Fruit fly (Drosophila melanogaster) S2 (cell line): Measurements from ENCODE around the gene Eig71Ea.

Source experiments
- CG8478 ChIP-seq: fragments of >200 bp; optimal IDR thresholded peaks from 2 replicates; lab custom pipeline; 2018
- CTCF ChIP-seq, 2 experiments: fragments of >200 bp; optimal IDR thresholded peaks; 2 replicates each; lab custom pipeline; 2018

The Eig71Ea gene

DNA sequence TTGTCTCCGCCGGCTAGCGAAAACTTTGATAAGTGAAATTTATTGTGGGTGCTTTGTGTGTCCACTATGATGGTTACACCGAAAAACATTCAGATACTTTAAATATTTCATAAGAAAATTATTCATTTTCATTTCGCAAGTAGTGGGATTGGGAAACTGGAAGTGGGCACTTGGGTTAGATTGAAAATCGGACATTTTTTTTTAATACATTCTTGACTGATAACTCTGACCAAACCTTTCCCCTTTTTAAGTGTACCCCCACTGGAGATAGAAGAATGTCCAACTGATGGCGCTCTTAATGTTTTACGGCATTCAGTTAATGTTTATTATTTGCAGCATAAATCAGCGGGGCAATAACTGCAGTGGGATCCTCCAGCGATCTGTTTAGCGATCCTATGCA lies 28.2 kb upstream of the Eig71Ea start:
- no peak for TF ChIP-seq CTCF (optimal IDR thresholded peaks at IDR 0.05; lab: Kevin White, UChicago)
- no peak for TF ChIP-seq CG8478 (lab: Kevin White, UChicago)

DNA sequence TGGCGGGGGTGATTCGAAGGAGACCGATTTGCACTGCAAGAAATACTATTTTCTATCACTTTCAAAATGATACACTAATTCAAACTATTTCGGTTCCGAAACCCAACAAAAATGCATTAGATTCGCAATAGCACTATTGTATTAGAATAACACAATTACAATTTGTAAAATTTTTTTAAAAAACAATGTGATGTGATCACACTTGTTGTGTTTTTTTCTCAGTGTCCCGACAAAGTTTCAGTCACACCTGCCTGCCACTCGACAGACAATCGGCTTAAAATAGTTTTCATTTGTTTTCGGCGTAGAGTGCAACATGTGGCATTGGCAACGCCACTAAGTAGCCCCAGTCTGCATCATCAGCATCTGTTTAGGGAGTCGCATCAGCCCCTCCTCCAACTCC lies 25.6 kb upstream of the Eig71Ea start:
- TF ChIP-seq CG8478 (lab: Kevin White, UChicago) (no peak), CTCF (optimal IDR thresholded peaks at IDR 0.05; lab: Kevin White, UChicago) (no peak)

DNA sequence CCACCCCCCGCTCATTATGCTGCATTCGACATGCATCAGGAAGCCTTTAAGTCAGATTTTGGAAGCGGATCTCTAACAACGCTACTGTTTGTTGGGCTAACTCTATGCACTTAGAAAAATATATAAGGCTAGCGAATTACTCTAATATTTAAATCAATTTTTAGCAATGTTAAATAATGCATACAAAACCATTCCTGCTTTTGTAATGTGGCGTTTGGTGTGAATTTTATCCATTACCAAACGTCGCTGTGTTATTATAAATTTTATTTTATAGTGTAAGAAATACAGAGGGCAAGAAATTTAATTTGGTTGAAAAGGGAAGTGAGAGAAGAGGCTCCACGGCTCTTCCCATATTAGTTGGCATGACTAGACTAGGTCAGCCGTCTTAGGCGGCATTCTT lies 23.3 kb upstream of the Eig71Ea start:
- TF ChIP-seq CTCF (optimal IDR thresholded peaks at IDR 0.05; lab: Kevin White, UChicago) (no peak), CG8478 (lab: Kevin White, UChicago) (no peak)

DNA sequence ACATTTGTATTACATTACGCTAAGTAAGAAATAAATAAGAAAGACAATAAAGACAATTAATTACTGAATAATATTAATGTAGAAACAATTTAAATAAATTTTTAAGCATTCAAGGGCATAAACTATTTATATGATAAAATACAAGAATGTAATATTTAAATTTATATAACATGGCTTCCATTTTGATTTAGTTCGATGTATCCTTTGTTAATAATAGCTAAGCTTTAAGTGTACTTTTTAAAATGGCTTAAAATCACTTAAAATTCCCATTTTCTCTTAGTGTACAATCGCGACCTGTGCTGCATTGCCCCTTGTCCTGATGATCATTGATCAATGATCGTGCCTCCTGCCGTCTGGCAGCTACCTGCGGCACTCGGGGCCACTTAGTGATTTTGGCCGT lies 21.0 kb upstream of the Eig71Ea start:
- TF ChIP-seq CG8478 (lab: Kevin White, UChicago): no peak
- no peak for TF ChIP-seq CTCF (optimal IDR thresholded peaks at IDR 0.05; lab: Kevin White, UChicago)

DNA sequence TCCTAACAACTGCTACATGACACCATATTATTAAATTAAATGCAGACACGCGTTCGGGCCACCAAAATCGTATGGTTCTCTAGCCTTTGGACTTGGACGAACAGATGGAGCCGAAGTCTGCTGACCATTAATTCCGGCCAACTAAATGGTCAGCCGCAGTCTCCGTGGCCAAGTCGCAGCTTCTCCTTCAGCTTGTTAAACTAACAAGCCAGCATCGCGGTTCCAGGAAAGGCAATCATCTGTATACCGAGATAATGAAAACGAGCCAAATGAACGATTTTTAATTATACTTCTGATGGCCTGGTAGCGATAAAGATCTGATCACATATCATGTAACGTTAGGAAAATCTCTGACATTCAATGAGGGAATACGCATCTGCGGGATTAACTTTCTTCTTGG lies 20.5 kb upstream of the Eig71Ea start:
- no peak for TF ChIP-seq CTCF (optimal IDR thresholded peaks at IDR 0.05; lab: Kevin White, UChicago)
- TF ChIP-seq CG8478 (lab: Kevin White, UChicago): no peak

DNA sequence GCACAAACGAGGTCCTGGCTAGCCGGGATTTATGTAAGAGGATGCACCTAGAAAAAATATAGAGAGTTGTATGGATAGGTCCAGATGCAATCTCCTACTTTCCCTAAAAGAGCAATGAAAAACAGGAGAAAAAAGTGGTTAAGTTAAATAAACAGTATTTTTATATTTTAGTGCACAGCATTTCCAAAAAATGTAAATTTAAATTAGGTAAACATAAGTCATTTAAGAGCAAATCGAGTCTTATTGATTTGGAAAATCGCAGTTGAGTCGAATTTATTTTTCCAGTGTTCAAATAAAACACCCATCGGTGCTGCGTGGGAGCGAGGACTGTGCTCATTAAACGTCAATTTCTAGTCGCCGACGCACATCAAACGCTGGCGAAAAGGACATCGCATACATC lies 16.3 kb upstream of the Eig71Ea start:
- TF ChIP-seq CTCF (optimal IDR thresholded peaks at IDR 0.05; lab: Kevin White, UChicago) (no peak), CG8478 (lab: Kevin White, UChicago) (no peak)

DNA sequence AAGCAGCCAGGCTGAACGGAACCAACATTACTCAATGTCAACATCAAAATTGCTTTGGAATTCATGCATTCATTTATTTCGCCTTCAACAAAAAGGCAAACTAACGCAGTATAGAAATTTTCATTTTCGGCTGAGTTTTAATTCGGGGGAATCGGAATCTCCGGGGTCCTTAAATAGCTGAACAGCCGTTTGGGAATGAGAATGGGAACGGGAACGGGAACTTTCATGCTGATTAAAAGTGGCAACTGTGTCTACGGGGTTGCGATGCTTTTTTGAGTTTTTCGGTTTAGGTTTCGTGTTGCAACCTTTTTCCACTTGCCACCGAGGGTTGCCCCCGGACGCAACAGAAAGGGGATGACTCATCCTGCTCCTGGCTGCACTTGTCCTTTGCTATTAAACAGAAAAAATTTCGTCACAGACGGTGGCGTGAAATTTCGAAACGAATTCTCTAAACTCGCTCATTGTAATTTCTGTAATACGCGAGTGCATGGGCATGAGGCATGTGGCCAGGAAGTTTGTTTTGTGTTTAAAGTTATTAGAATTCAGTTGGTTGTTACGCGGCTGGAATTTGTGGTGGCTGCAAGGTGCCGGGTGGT lies 14.8 kb upstream of the Eig71Ea start:
- no peak for TF ChIP-seq CG8478 (lab: Kevin White, UChicago)
- no peak for TF ChIP-seq CTCF (optimal IDR thresholded peaks at IDR 0.05; lab: Kevin White, UChicago)

DNA sequence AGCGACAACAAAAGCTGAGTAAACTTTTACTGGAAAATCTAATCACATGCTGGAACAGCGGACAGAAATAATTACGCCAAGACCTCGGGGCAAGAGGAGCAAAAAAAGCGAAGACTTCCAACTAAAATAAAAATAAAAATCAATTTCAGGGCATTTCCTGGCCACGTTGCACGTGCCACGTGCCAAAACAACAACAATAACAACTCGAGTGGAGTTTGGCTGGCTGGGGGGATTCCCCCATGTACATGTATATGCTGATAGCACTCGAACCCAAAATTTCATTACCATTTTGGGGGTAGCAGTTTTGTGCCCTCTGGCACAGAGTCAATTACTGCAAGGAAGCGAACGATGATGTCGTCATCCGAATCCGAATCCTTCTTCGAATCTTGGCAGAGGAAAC lies 13.0 kb upstream of the Eig71Ea start:
- TF ChIP-seq CTCF (optimal IDR thresholded peaks at IDR 0.05; lab: Kevin White, UChicago): no peak
- TF ChIP-seq CG8478 (lab: Kevin White, UChicago): no peak

DNA sequence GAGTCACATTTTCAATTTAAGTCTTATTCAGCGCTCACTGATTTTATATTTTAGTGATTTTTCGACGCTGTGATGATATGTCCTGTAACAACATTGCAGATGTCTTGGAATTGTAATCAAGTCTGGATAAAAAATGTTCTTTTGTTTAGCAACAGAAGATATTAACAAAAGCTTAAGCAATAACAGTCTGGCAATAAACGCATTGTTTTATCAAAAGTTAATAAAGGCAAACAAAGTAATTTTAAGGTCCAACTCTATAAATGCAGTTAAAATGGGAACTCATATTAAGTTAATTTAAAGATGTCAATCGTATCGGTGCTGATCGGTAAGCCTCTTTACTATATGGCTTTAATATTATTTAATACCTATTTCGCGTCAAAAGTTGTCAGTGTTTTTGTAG lies 12.1 kb upstream of the Eig71Ea start, which contains the start of gene CG43082:
CG43082 (plus strand) TSS at position 301 of the 400 bp plus-strand sequence.
- TF ChIP-seq CTCF (optimal IDR thresholded peaks at IDR 0.05; lab: Kevin White, UChicago): no peak
- TF ChIP-seq CG8478 (lab: Kevin White, UChicago): no peak

DNA sequence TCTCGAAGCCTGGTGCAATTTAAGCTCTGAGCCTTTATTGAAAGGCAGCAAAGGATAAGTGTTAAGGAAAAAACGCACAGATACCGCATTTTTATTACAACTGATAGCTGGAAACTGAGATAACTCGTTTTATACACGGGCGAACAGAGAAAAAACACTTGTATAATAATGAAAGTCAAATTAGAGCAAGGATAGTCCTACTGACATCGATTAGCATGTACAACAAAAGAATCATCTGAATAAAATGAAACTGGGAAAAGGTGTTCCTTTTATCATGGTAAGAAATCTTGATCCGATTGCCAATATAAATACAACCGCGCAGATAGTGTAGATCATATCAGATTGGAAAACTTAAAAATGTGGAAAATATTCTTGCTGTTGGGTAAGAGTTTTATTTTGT lies 11.5 kb upstream of the Eig71Ea start, which contains the start of the genes Eig71Ej and Eig71Ek:
Eig71Ej (minus strand) TSS at position 101 of the 400 bp plus-strand sequence.
Eig71Ek (plus strand) TSS at position 334 of the 400 bp plus-strand sequence.
- no peak for TF ChIP-seq CTCF (optimal IDR thresholded peaks at IDR 0.05; lab: Kevin White, UChicago)
- TF ChIP-seq CG8478 (lab: Kevin White, UChicago): no peak

DNA sequence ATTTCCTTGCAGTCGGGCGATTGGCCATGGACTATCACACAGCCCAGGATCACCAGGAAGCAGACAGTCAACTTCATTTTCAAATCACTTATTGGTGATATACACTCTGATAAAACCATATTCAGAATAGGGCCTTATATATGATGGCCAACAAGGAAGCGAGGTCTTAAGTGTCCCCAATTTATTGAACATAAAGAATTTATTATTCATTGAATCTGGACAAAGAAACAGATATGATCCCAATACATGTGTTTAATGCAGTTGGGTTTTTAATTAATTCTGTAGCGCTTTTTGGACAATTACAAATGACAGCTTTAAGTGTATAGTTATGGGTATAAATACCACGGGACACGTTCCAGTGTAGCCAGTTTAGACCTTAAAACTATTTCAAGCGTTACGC lies 9.9 kb upstream of the Eig71Ea start, which contains the start of the genes Eig71Eh and Eig71Ei:
Eig71Eh (minus strand) TSS at position 101 of the 400 bp plus-strand sequence.
Eig71Ei (plus strand) TSS at position 367 of the 400 bp plus-strand sequence.
- TF ChIP-seq CG8478 (lab: Kevin White, UChicago): no peak
- TF ChIP-seq CTCF (optimal IDR thresholded peaks at IDR 0.05; lab: Kevin White, UChicago): no peak

DNA sequence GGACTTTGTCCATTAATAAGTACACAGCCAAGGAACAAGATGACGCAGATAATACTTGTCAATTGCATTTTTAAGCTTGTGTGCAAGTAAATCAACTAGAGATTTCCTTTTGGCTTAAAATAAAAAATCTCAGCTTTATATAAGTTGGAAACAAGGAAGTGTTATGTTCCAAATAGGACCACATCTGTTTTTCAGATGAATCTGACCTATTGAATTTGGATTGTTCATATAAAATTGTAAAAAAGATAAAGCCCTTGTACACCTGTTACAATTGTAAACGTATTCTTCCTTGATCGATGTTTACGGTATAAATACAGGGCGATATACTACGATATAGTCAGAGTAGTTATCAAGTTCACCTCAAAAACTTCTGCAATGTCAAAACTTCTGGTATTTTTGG lies 7.8 kb upstream of the Eig71Ea start, which contains the start of the genes Eig71Ef and Eig71Eg:
Eig71Ef (minus strand) TSS at position 101 of the 400 bp plus-strand sequence.
Eig71Eg (plus strand) TSS at position 339 of the 400 bp plus-strand sequence.
- TF ChIP-seq CG8478 (lab: Kevin White, UChicago) (no peak), CTCF (optimal IDR thresholded peaks at IDR 0.05; lab: Kevin White, UChicago) (no peak)

DNA sequence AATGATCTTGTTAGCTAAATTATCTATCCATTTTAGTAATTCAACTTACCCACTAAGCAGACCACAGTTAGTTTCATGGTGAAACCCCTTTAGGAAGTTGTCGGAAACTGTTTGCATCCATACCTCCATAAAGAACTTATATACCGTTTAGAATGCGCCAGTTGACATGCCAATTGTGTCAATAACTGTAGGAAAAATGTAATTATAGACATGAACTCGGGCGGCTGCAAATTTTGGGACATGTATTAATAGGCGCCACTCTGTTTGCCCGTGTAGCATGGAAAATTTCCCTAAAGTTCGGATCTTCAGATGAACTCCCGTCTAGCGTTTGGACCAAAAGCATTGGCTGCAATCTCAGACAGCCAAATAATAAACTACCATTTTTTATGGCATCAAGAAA lies 6.4 kb upstream of the Eig71Ea start, which contains the start of gene Eig71Ee:
Eig71Ee (minus strand) TSS at position 101 of the 400 bp plus-strand sequence.
- no peak for TF ChIP-seq CTCF (optimal IDR thresholded peaks at IDR 0.05; lab: Kevin White, UChicago)
- TF ChIP-seq CG8478 (lab: Kevin White, UChicago): no peak

DNA sequence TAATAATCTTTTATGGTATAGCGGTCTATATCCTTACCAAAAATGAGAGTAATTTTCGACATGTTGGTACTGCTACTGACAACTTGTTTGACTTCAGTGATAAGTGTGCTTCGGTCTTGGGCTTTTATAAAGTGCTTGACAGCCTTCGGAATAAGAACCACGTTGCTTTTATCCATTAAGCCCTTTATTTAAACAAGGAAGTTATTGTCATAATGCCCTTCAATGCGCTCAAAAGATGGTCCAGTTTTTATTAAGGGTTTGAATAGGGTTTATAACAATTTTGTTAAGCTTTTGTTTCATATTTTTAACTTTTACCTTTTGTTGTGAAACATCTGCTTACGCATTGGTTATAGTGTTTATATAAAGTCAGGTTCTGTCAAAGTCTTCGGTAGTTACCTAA lies 2.7 kb upstream of the Eig71Ea start, which contains the start of the genes Eig71Ec and Eig71Ed:
Eig71Ec (minus strand) TSS at position 101 of the 400 bp plus-strand sequence.
Eig71Ed (plus strand) TSS at position 384 of the 400 bp plus-strand sequence.
- TF ChIP-seq CG8478 (lab: Kevin White, UChicago) (no peak), CTCF (optimal IDR thresholded peaks at IDR 0.05; lab: Kevin White, UChicago) (no peak)

DNA sequence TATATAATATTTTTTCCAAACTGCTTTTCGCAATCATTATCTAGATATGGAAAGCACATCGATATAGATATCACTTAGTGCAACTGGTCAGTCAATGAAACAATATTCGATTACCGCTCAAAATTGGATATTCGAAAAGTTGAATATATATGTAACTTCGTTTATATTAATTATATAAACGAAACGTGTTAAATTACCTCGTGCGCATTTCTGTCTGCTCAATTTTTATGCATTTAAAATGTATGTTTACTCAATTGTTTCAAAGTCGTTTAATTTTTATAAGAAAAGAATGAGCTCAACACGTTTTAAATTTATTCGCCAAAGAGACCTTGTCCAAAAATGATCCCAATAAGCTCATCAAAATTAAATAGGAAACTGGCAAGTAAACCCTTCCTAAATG lies 1.1 kb upstream of the Eig71Ea start, which contains the start of gene CG43084:
CG43084 (plus strand) TSS at position 301 of the 400 bp plus-strand sequence.
- no peak for TF ChIP-seq CG8478 (lab: Kevin White, UChicago)
- TF ChIP-seq CTCF (optimal IDR thresholded peaks at IDR 0.05; lab: Kevin White, UChicago): no peak
